Worm (Caenorhabditis elegans) whole organism, L4 larva: ENCODE data around the gene Y42G9A.3.

Experiments
- R02D3.7 ChIP-seq: fragments of 150-350 bp; sonication (generic microtip); optimal IDR thresholded peaks from 3 replicates; lab custom pipeline; 2014; ENCODE audit warnings: missing biosample characterization, missing genetic modification characterization
- ceh-82 ChIP-seq: sonication (generic microtip); optimal IDR thresholded peaks from 2 replicates; lab custom pipeline; 2017; ENCODE audit warnings: missing biosample characterization, missing genetic modification characterization
- cey-2 ChIP-seq: sonication (generic microtip); optimal IDR thresholded peaks from 3 replicates; lab custom pipeline; 2017; ENCODE audit warnings: missing genetic modification characterization, mild to moderate bottlenecking, missing compliant biosample characterization, antibody characterized with exemption, borderline replicate concordance; ENCODE audit not compliant: insufficient read depth
- dpl-1 ChIP-seq: fragments of 150-350 bp; optimal IDR thresholded peaks from 2 replicates; lab custom pipeline; 2014; ENCODE audit warnings: missing biosample characterization, missing genetic modification reagents, missing genetic modification characterization
- lim-7 ChIP-seq: fragments of 200-800 bp; sonication (Bioruptor generic); IDR thresholded peaks from 2 replicates; pipeline ENCODE4 v1.3.6; 2022; ENCODE audit warnings: missing genetic modification characterization, missing compliant biosample characterization
- nhr-10 ChIP-seq: fragments of 150-350 bp; optimal IDR thresholded peaks from 2 replicates; lab custom pipeline; 2014; ENCODE audit warnings: missing biosample characterization, missing genetic modification characterization
- nhr-237 ChIP-seq: sonication (generic microtip); optimal IDR thresholded peaks from 2 replicates; lab custom pipeline; 2017; ENCODE audit warnings: missing biosample characterization, missing genetic modification characterization
- set-16 ChIP-seq: fragments of 200-800 bp; sonication (Bioruptor generic); IDR thresholded peaks from 2 replicates; pipeline ENCODE4 v1.3.6; 2022; ENCODE audit warnings: missing genetic modification reagents, missing genetic modification characterization, missing compliant biosample characterization
- skn-1 ChIP-seq: fragments of 150-350 bp; optimal IDR thresholded peaks from 2 replicates; lab custom pipeline; 2014; ENCODE audit warnings: missing biosample characterization, missing genetic modification characterization
- snpc-1.2 ChIP-seq: fragments of 200-800 bp; sonication (Bioruptor generic); IDR thresholded peaks from 2 replicates; pipeline ENCODE4 v1.3.6; 2022; ENCODE audit warnings: missing genetic modification reagents, missing genetic modification characterization, missing compliant biosample characterization
- tra-1 ChIP-seq: fragments of 200-800 bp; sonication (Bioruptor generic); IDR thresholded peaks from 2 replicates; pipeline ENCODE4 v1.3.6; 2022; ENCODE audit warnings: missing genetic modification reagents, missing genetic modification characterization, missing compliant biosample characterization
- unc-130 ChIP-seq: sonication (generic microtip); optimal IDR thresholded peaks from 2 replicates; lab custom pipeline; 2016; ENCODE audit warnings: missing genetic modification reagents, missing genetic modification characterization, missing compliant biosample characterization

DNA sequence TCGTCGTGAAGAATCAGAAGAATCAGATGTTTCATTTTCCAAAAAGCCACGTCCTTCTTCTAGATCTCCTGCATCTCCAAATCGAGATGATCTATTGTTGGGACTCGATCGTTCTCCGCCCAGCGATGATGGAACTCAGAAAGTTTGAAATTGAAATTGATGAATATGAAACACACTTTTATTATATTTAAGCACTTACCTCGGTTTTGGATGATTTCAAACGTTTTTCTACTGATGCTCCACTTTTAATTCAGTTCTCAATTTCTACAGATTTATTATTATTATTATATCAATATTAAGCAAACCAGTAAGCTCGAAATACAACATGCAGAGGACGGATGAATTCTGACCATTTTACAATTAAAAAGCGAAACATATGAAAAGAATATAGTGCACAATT is 8.5 kb downstream of the Y42G9A.3 start:
- TF ChIP-seq ceh-82 (tag; lab: Kevin White, UChicago) = no peak
- TF ChIP-seq set-16 (GFP tag; lab: Robert Waterston, UW) = no peak
- no peak for TF ChIP-seq nhr-10 (tag; lab: Kevin White, UChicago)
- TF ChIP-seq tra-1 (GFP tag; lab: Robert Waterston, UW) = no peak
- TF ChIP-seq dpl-1 = no peak
- no peak for TF ChIP-seq unc-130 (GFP tag; lab: Kevin White, UChicago)
- no peak for TF ChIP-seq R02D3.7 (tag; lab: Kevin White, UChicago)
- no peak for TF ChIP-seq cey-2
- TF ChIP-seq lim-7 (GFP tag; lab: Robert Waterston, UW) = no peak
- no peak for TF ChIP-seq skn-1 (tag; lab: Kevin White, UChicago)
- no peak for TF ChIP-seq nhr-237
- TF ChIP-seq snpc-1.2 (GFP tag; lab: Robert Waterston, UW) = no peak
